Worm (Caenorhabditis elegans): ENCODE measurements around the gene C33H5.16.

DNA sequence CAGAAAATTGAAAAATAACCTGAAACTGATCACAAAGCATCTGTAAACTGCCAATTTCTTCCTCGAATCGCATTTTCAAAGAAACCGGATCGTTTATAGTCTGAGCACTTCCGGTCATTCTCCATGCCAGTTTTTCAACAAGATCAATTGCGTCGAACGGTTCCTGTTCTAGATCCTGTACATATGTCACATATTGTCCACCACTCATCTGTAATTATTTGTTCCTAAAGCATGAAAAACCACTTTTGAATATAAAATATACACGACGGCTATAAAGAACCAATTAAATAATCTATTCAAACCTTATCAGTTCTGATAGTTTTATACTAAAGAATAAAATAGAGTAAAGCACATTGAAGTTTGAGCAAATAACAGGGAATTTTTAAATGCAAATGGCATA, 20.9 kb downstream of the C33H5.16 start, which contains the start of gene sec-10:
- TF ChIP-seq lin-15B (tag; optimal IDR thresholded peaks at IDR 0.05) = no peak
- TF ChIP-seq Y75B8A.6 (GFP tag; IDR thresholded peaks at IDR 0.05) = no peak
- no peak for TF ChIP-seq nhr-76 (tag; optimal IDR thresholded peaks at IDR 0.05)
- no peak for TF ChIP-seq cey-2 (tag; optimal IDR thresholded peaks at IDR 0.05; ENCODE audit: borderline replicate concordance, insufficient read depth)
- TF ChIP-seq php-3 (GFP tag; IDR thresholded peaks at IDR 0.05) = peak; percentile 63
- no peak for TF ChIP-seq dmd-6 (GFP tag; IDR thresholded peaks at IDR 0.05)
- no peak for TF ChIP-seq egl-27 (tag; optimal IDR thresholded peaks at IDR 0.05)
- TF ChIP-seq dpl-1 (GFP tag; optimal IDR thresholded peaks at IDR 0.05) = no peak
- no peak for TF ChIP-seq snpc-4 (tag; optimal IDR thresholded peaks at IDR 0.05)
- TF ChIP-seq zag-1 (tag; optimal IDR thresholded peaks at IDR 0.05) = no peak
- no peak for TF ChIP-seq lin-13 (GFP tag; optimal IDR thresholded peaks at IDR 0.05)
- no peak for TF ChIP-seq fkh-10 (GFP tag; optimal IDR thresholded peaks at IDR 0.05)
- no peak for TF ChIP-seq unc-39 (tag; optimal IDR thresholded peaks at IDR 0.05)
